Fruit fly (Drosophila melanogaster): ENCODE data around the gene PolZ2.
A peak's percentile ranks its signal among the peaks of the same experiment; 100 is the strongest.

The PolZ2 gene

dm6 chr3R:5562956-5563355 is 25.7 kb upstream of the PolZ2 start:
- no peak for TF ChIP-seq EcR (GFP tag; optimal IDR thresholded peaks at IDR 0.05)
- TF ChIP-seq CG8301 (tag; optimal IDR thresholded peaks at IDR 0.05), result no peak
- no peak for TF ChIP-seq CG14655 (GFP tag; optimal IDR thresholded peaks at IDR 0.05)
- no peak for TF ChIP-seq rn (GFP tag; IDR thresholded peaks at IDR 0.05)
- TF ChIP-seq gl (tag; optimal IDR thresholded peaks at IDR 0.05), result no peak
- no peak for TF ChIP-seq CG34367 (tag; optimal IDR thresholded peaks at IDR 0.05)
- no peak for TF ChIP-seq CG17806 (tag; optimal IDR thresholded peaks at IDR 0.05)

- TF ChIP-seq CG12605 (GFP tag; IDR thresholded peaks at IDR 0.05), result no peak
- TF ChIP-seq CG14655 (GFP tag; optimal IDR thresholded peaks at IDR 0.05), result no peak
- no peak for TF ChIP-seq CG13204 (GFP tag; optimal IDR thresholded peaks at IDR 0.05)
- TF ChIP-seq fd96Ca (GFP tag; IDR thresholded peaks at IDR 0.05), result no peak
- TF ChIP-seq CG15710 (tag; optimal IDR thresholded peaks at IDR 0.05), result no peak
- no peak for TF ChIP-seq CG34367 (tag; optimal IDR thresholded peaks at IDR 0.05)
- no peak for TF ChIP-seq CG9948 (tag; optimal IDR thresholded peaks at IDR 0.05)
- no peak for TF ChIP-seq gl (tag; optimal IDR thresholded peaks at IDR 0.05)
- TF ChIP-seq CG32121 (GFP tag; IDR thresholded peaks at IDR 0.05), result no peak
- TF ChIP-seq Ets98B (GFP tag; IDR thresholded peaks at IDR 0.05), result no peak
- no peak for TF ChIP-seq CG8159 (tag; optimal IDR thresholded peaks at IDR 0.05)
- no peak for TF ChIP-seq Snoo (tag; optimal IDR thresholded peaks at IDR 0.05)
- no peak for TF ChIP-seq CG17806 (tag; optimal IDR thresholded peaks at IDR 0.05)
- TF ChIP-seq EcR (GFP tag; optimal IDR thresholded peaks at IDR 0.05), result no peak
- TF ChIP-seq CG10348 (GFP tag; IDR thresholded peaks at IDR 0.05), result no peak
- TF ChIP-seq CG4496 (GFP tag; IDR thresholded peaks at IDR 0.05), result no peak
- TF ChIP-seq CG8301 (tag; optimal IDR thresholded peaks at IDR 0.05), result no peak
- no peak for TF ChIP-seq Pif1B (GFP tag; optimal IDR thresholded peaks at IDR 0.05)
- TF ChIP-seq D1 (tag; optimal IDR thresholded peaks at IDR 0.05), result no peak
- no peak for TF ChIP-seq Pif1A (GFP tag; optimal IDR thresholded peaks at IDR 0.05)
These were observed 25.3 kb upstream of the PolZ2 start, which contains the start of gene Pi4KIIalpha for dm6 chr3R:5563420-5563819. TSS of gene Pi4KIIalpha (minus strand) at chr3R:5563652.

- no peak for TF ChIP-seq rn (GFP tag; IDR thresholded peaks at IDR 0.05)
- no peak for TF ChIP-seq Ets98B (GFP tag; IDR thresholded peaks at IDR 0.05)
- TF ChIP-seq CG9948 (tag; optimal IDR thresholded peaks at IDR 0.05), result no peak
- TF ChIP-seq CG34367 (tag; optimal IDR thresholded peaks at IDR 0.05), result no peak
- no peak for TF ChIP-seq CG8159 (tag; optimal IDR thresholded peaks at IDR 0.05)
- TF ChIP-seq D1 (tag; optimal IDR thresholded peaks at IDR 0.05), result no peak
- TF ChIP-seq Pif1B (GFP tag; optimal IDR thresholded peaks at IDR 0.05), result no peak
- no peak for TF ChIP-seq CG13204 (GFP tag; optimal IDR thresholded peaks at IDR 0.05)
These were observed 23.9 kb upstream of the PolZ2 start, which contains the start of the genes CG14671 and CG12746 for dm6 chr3R:5564775-5565190. TSS of gene CG14671 (minus strand) at chr3R:5564815. TSS of gene CG12746 (plus strand) at chr3R:5564865.

DNA sequence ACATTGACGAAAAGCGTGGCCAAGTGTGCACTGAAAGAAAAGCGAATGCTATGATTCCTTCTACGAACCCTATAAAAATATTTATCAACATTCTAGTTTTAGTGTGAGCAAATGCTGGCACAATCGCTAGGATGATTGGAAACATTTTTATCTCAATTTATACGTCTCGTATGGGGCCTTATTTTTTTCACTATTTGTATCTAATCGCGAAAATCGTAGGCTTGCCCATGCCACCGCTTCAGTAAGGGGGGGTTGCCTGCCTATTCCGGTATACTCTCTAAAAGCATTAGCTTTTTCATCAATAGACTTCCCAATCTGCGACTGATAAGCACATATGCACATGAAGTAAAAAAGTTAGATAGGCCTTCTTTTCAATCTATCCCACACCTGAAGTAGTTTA is 23.1 kb upstream of the PolZ2 start:
- no peak for TF ChIP-seq CG14655 (GFP tag; optimal IDR thresholded peaks at IDR 0.05)
- no peak for TF ChIP-seq EcR (GFP tag; optimal IDR thresholded peaks at IDR 0.05)
- peak; percentile 5 for TF ChIP-seq Snoo (tag; optimal IDR thresholded peaks at IDR 0.05)
- TF ChIP-seq Pif1B (GFP tag; optimal IDR thresholded peaks at IDR 0.05), result no peak
- no peak for TF ChIP-seq Pif1A (GFP tag; optimal IDR thresholded peaks at IDR 0.05)
- no peak for TF ChIP-seq gl (tag; optimal IDR thresholded peaks at IDR 0.05)
- TF ChIP-seq CG8301 (tag; optimal IDR thresholded peaks at IDR 0.05), result no peak
- TF ChIP-seq CG13204 (GFP tag; optimal IDR thresholded peaks at IDR 0.05), result no peak
- TF ChIP-seq Ets98B (GFP tag; IDR thresholded peaks at IDR 0.05), result peak; percentile 91
- peak; percentile 90 for TF ChIP-seq fd96Ca (GFP tag; IDR thresholded peaks at IDR 0.05)
- TF ChIP-seq rn (GFP tag; IDR thresholded peaks at IDR 0.05), result peak; percentile 73
- TF ChIP-seq CG12605 (GFP tag; IDR thresholded peaks at IDR 0.05), result peak; percentile 72
- peak; percentile 45 for TF ChIP-seq CG17806 (tag; optimal IDR thresholded peaks at IDR 0.05)
- no peak for TF ChIP-seq D1 (tag; optimal IDR thresholded peaks at IDR 0.05)
- TF ChIP-seq CG15710 (tag; optimal IDR thresholded peaks at IDR 0.05), result no peak
- no peak for TF ChIP-seq CG8159 (tag; optimal IDR thresholded peaks at IDR 0.05)
- no peak for TF ChIP-seq CG34367 (tag; optimal IDR thresholded peaks at IDR 0.05)
- peak; percentile 94 for TF ChIP-seq CG4496 (GFP tag; IDR thresholded peaks at IDR 0.05)
- TF ChIP-seq CG9948 (tag; optimal IDR thresholded peaks at IDR 0.05), result no peak
- peak; percentile 87 for TF ChIP-seq CG32121 (GFP tag; IDR thresholded peaks at IDR 0.05)
- no peak for TF ChIP-seq CG10348 (GFP tag; IDR thresholded peaks at IDR 0.05)

DNA sequence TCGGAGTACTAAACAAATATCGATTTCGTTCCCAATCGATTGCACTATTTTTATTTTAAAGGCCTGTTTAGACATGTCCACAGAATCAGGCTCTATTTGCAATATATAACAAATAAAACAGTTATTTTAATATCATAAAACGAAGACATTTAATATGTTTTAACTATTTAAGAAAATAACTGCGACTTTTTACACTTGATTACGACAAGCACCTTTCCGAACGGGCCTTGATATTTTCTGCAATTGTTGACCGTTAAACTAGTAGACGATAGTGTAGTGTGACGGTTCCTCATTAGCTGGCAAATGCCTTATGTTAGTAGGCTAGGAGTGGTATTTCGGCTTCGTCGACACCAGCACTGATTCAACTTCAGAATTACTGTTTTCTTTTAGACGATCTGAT is 20.1 kb upstream of the PolZ2 start, which contains the start of the genes CG2931 and Rheb:
Gene CG2931, minus strand, starts transcription at position 26 of the 400 bp plus-strand sequence.
Gene Rheb, plus strand, starts transcription at position 332 of the 400 bp plus-strand sequence.
- TF ChIP-seq CG15710 (tag; optimal IDR thresholded peaks at IDR 0.05) (peak; percentile 29), CG4496 (GFP tag; IDR thresholded peaks at IDR 0.05) (peak; percentile 77), Snoo (tag; optimal IDR thresholded peaks at IDR 0.05) (peak; percentile 36), CG32121 (GFP tag; IDR thresholded peaks at IDR 0.05) (peak; percentile 60; the same call in 1 of the 2 replicates), CG34367 (tag; optimal IDR thresholded peaks at IDR 0.05) (peak; percentile 24), CG12605 (GFP tag; IDR thresholded peaks at IDR 0.05) (no peak), Ets98B (GFP tag; IDR thresholded peaks at IDR 0.05) (peak; percentile 42; the same call in 1 of the 2 replicates), D1 (tag; optimal IDR thresholded peaks at IDR 0.05) (no peak), CG13204 (GFP tag; optimal IDR thresholded peaks at IDR 0.05) (no peak), CG10348 (GFP tag; IDR thresholded peaks at IDR 0.05) (no peak), CG14655 (GFP tag; optimal IDR thresholded peaks at IDR 0.05) (no peak), CG8159 (tag; optimal IDR thresholded peaks at IDR 0.05) (no peak), gl (tag; optimal IDR thresholded peaks at IDR 0.05) (no peak), Pif1B (GFP tag; optimal IDR thresholded peaks at IDR 0.05) (peak; percentile 25), CG8301 (tag; optimal IDR thresholded peaks at IDR 0.05) (peak; percentile 32), EcR (GFP tag; optimal IDR thresholded peaks at IDR 0.05) (no peak), rn (GFP tag; IDR thresholded peaks at IDR 0.05) (peak; percentile 56), CG9948 (tag; optimal IDR thresholded peaks at IDR 0.05) (peak; percentile 23), CG17806 (tag; optimal IDR thresholded peaks at IDR 0.05) (peak; percentile 43), fd96Ca (GFP tag; IDR thresholded peaks at IDR 0.05) (no peak; the same call in 2 of the 3 replicates), Pif1A (GFP tag; optimal IDR thresholded peaks at IDR 0.05) (no peak)
